Worm (Caenorhabditis elegans) whole organism, L3 larva: ENCODE measurements around the gene F49H6.5.

Experiments used
- R02D3.7 ChIP-seq: fragments of 150-350 bp; optimal IDR thresholded peaks from 2 replicates; lab custom pipeline; 2014; ENCODE audit warnings: missing biosample characterization, missing genetic modification characterization
- ama-1 ChIP-seq: fragments of 150-350 bp; optimal IDR thresholded peaks from 2 replicates; lab custom pipeline; 2018
- ceh-82 ChIP-seq: fragments of 150-350 bp; optimal IDR thresholded peaks from 2 replicates; lab custom pipeline; 2014; ENCODE audit warnings: missing biosample characterization, missing genetic modification characterization
- egl-27 ChIP-seq: sonication (generic microtip); optimal IDR thresholded peaks from 4 replicates; lab custom pipeline; 2017; ENCODE audit warnings: missing biosample characterization, missing genetic modification reagents, missing genetic modification characterization
- elt-2 ChIP-seq: sonication (generic microtip); optimal IDR thresholded peaks from 2 replicates; lab custom pipeline; 2016; ENCODE audit warnings: missing genetic modification reagents, mild to moderate bottlenecking, missing genetic modification characterization, missing compliant biosample characterization
- fkh-10 ChIP-seq: sonication (generic microtip); optimal IDR thresholded peaks from 2 replicates; lab custom pipeline; 2017; ENCODE audit warnings: missing biosample characterization, missing genetic modification reagents, missing genetic modification characterization
- fkh-2 ChIP-seq: fragments of 150-350 bp; optimal IDR thresholded peaks from 2 replicates; lab custom pipeline; 2014; ENCODE audit warnings: missing biosample characterization, missing genetic modification reagents, missing genetic modification characterization
- hmg-11 ChIP-seq: sonication (generic microtip); optimal IDR thresholded peaks from 2 replicates; lab custom pipeline; 2016; ENCODE audit warnings: missing genetic modification characterization, missing compliant biosample characterization
- lin-39 ChIP-seq: fragments of 150-350 bp; optimal IDR thresholded peaks from 2 replicates; lab custom pipeline; 2018; ENCODE audit warnings: missing biosample characterization, missing genetic modification reagents, missing genetic modification characterization
- lsy-12 ChIP-seq: sonication (generic microtip); optimal IDR thresholded peaks from 2 replicates; lab custom pipeline; 2016; ENCODE audit warnings: mild to moderate bottlenecking, missing genetic modification characterization, missing compliant biosample characterization
- mml-1 ChIP-seq: fragments of 150-350 bp; sonication (generic microtip); optimal IDR thresholded peaks from 3 replicates; lab custom pipeline; 2014; ENCODE audit warnings: missing biosample characterization, missing genetic modification characterization
- nhr-11 ChIP-seq: fragments of 150-350 bp; optimal IDR thresholded peaks from 2 replicates; lab custom pipeline; 2014; ENCODE audit warnings: missing biosample characterization, missing genetic modification characterization
- nhr-23 ChIP-seq: fragments of 150-350 bp; optimal IDR thresholded peaks from 2 replicates; lab custom pipeline; 2014; ENCODE audit warnings: missing biosample characterization, missing genetic modification reagents, missing genetic modification characterization
- nhr-237 ChIP-seq: fragments of 150-350 bp; optimal IDR thresholded peaks from 2 replicates; lab custom pipeline; 2014; ENCODE audit warnings: missing biosample characterization, missing genetic modification characterization
- nhr-28 ChIP-seq: fragments of 150-350 bp; optimal IDR thresholded peaks from 2 replicates; lab custom pipeline; 2014; ENCODE audit warnings: missing biosample characterization, missing genetic modification characterization
- nhr-43 ChIP-seq: sonication (generic microtip); optimal IDR thresholded peaks from 2 replicates; lab custom pipeline; 2016; ENCODE audit warnings: mild to moderate bottlenecking, missing genetic modification characterization, missing compliant biosample characterization; ENCODE audit not compliant: poor library complexity, severe bottlenecking
- pha-4 ChIP-seq: fragments of 150-350 bp; optimal IDR thresholded peaks from 2 replicates; lab custom pipeline; 2014; ENCODE audit warnings: missing biosample characterization, missing genetic modification reagents, missing genetic modification characterization
- pqm-1 ChIP-seq: fragments of 150-350 bp; optimal IDR thresholded peaks from 2 replicates; lab custom pipeline; 2017; ENCODE audit warnings: missing biosample characterization, missing genetic modification characterization, inconsistent platforms
- unc-39 ChIP-seq: sonication (generic microtip); optimal IDR thresholded peaks from 4 replicates; lab custom pipeline; 2017; ENCODE audit warnings: missing biosample characterization, missing genetic modification characterization
- unc-62 ChIP-seq: fragments of 150-350 bp; sonication (generic microtip); optimal IDR thresholded peaks from 4 replicates; lab custom pipeline; 2014; ENCODE audit warnings: missing biosample characterization, missing genetic modification reagents, missing genetic modification characterization

F49H6.5 gene

ce11 chrV:17064676-17065075, 41.6 kb downstream of the F49H6.5 start, which contains the start of gene srh-255:
srh-255 (plus strand) TSS chrV:17064976.
- TF ChIP-seq egl-27 (tag; lab: Kevin White, UChicago) (no peak), fkh-2 (tag; lab: Kevin White, UChicago) (no peak), fkh-10 (no peak)

ce11 chrV:17066634-17067033, 43.6 kb downstream of the F49H6.5 start:
- no peak for TF ChIP-seq hmg-11 (tag; lab: Kevin White, UChicago)
- TF ChIP-seq R02D3.7 (tag; lab: Kevin White, UChicago): no peak

- TF ChIP-seq nhr-28 (tag; lab: Kevin White, UChicago) (no peak), pha-4 (tag; lab: Kevin White, UChicago) (no peak), ama-1 (lab: Kevin White, UChicago) (no peak), nhr-11 (tag; lab: Kevin White, UChicago) (no peak), ceh-82 (no peak), nhr-237 (tag; lab: Kevin White, UChicago) (no peak), unc-62 (GFP tag; lab: Kevin White, UChicago) (no peak), fkh-2 (tag; lab: Kevin White, UChicago) (no peak), pqm-1 (tag; lab: Kevin White, UChicago) (no peak)
Measured at ce11 chrV:17068839-17069238, 45.8 kb downstream of the F49H6.5 start, which contains the start of gene T05E12.8. T05E12.8 (plus strand) TSS chrV:17069139.

ce11 chrV:17071578-17071977, 48.5 kb downstream of the F49H6.5 start, which contains the start of gene srbc-14:
srbc-14 (minus strand) TSS chrV:17071678.
- no peak for TF ChIP-seq elt-2 (tag; lab: Kevin White, UChicago)
- no peak for TF ChIP-seq fkh-10
- no peak for TF ChIP-seq mml-1 (tag; lab: Kevin White, UChicago)
- no peak for TF ChIP-seq unc-39 (tag; lab: Kevin White, UChicago)
- TF ChIP-seq nhr-43: no peak
- TF ChIP-seq egl-27 (tag; lab: Kevin White, UChicago): no peak
- TF ChIP-seq nhr-11 (tag; lab: Kevin White, UChicago): no peak
- no peak for TF ChIP-seq nhr-23 (tag; lab: Kevin White, UChicago)
- no peak for TF ChIP-seq lsy-12 (tag; lab: Kevin White, UChicago)
- no peak for TF ChIP-seq lin-39 (tag; lab: Kevin White, UChicago)
